Worm (Caenorhabditis elegans): ENCODE data around the gene szy-4.
A peak's percentile ranks its signal among the peaks of the same experiment; 100 is the strongest.

Gene szy-4

DNA sequence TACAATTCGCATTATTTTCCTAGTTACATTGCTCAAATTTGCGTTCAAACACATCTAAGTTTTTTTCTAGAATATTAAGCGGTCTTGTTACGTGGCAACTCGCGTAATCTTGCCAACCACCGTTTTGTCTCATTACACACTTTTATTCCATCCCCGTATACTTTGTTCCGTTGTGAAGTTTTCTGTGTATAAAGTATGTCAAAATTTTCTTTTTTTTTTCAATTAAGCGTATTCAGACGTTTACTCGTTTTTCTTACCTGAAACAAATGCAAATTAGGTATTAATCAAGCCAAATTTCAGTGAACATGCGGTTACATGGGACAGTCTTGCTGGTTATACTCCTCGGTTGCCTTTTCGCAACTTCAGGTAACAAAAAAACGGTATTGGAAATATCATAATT, 48.5 kb downstream of the szy-4 start, which contains the start of gene T24H7.2:
Gene T24H7.2 (plus strand): TSS at position 301 of the 400 bp plus-strand sequence.
- no peak for TF ChIP-seq ceh-36 (tag; optimal IDR thresholded peaks at IDR 0.05)
- no peak for TF ChIP-seq ama-1 (optimal IDR thresholded peaks at IDR 0.05)

DNA sequence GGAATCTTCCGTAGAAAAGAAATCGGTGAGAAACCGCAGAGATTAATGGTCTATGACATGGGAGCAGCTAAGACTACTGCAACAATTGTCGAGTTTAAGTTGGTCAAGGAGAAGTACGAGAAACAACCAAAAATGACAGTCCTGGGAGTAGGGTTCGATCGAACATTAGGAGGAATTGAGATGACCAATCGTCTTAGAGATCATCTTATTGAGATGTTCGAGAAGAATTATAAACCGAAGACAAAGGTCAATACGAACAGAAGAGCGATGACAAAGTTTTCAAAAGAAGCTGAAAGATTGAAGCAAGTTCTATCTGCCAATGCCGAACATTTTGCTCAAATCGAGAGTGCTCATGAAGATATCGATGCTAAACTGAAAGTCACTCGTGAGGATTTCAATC, 49.5 kb downstream of the szy-4 start:
- TF ChIP-seq tra-4 (tag; optimal IDR thresholded peaks at IDR 0.05) (no peak), flt-1 (GFP tag; IDR thresholded peaks at IDR 0.05) (no peak), F13C5.2 (tag; optimal IDR thresholded peaks at IDR 0.05) (no peak), aly-1 (tag; optimal IDR thresholded peaks at IDR 0.05) (no peak), ceh-36 (tag; optimal IDR thresholded peaks at IDR 0.05) (no peak), pes-1 (GFP tag; IDR thresholded peaks at IDR 0.05) (no peak), ets-7 (tag; optimal IDR thresholded peaks at IDR 0.05) (no peak), hnd-1 (tag; optimal IDR thresholded peaks at IDR 0.05) (no peak), ama-1 (optimal IDR thresholded peaks at IDR 0.05) (no peak), ceh-13 (GFP tag; optimal IDR thresholded peaks at IDR 0.05) (no peak), B0310.2 (tag; optimal IDR thresholded peaks at IDR 0.05) (no peak), hmbx-1 (tag; optimal IDR thresholded peaks at IDR 0.05) (no peak), scrt-1 (GFP tag; IDR thresholded peaks at IDR 0.05) (no peak), tbx-37 (GFP tag; conservative IDR thresholded peaks at IDR 0.05) (no peak), hmg-4 (GFP tag; optimal IDR thresholded peaks at IDR 0.05) (no peak)

DNA sequence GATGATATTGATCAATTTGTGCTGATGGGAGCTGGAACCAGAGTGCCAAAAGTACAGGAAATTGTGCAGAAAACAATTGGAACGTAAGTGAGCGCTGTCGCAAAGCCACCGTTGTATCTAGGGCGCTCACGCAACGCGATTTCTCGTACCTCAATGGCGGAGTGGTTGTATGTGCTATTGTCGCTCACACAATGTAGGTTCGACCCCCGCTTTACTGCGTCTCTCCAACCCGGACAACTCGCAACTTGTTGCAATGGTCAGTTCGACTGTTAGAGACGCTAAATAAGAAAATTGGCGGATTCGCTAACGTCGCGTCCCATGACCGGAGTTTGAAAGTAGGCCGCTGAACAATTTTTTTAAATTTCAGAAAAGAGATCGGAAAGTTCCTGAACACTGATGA, 50.0 kb downstream of the szy-4 start:
- peak; percentile 60 for TF ChIP-seq tra-4 (tag; optimal IDR thresholded peaks at IDR 0.05)
- peak; percentile 72 for TF ChIP-seq hnd-1 (tag; optimal IDR thresholded peaks at IDR 0.05)
- peak; percentile 81 for TF ChIP-seq ets-7 (tag; optimal IDR thresholded peaks at IDR 0.05)
- TF ChIP-seq tbx-11 (GFP tag; IDR thresholded peaks at IDR 0.05) = peak; percentile 91
- peak; percentile 95 for TF ChIP-seq hmg-4 (GFP tag; optimal IDR thresholded peaks at IDR 0.05)
- TF ChIP-seq hmbx-1 (tag; optimal IDR thresholded peaks at IDR 0.05) = peak; percentile 50
- TF ChIP-seq aly-1 (tag; optimal IDR thresholded peaks at IDR 0.05) = peak; percentile 95
- peak; percentile 82 for TF ChIP-seq ceh-13 (GFP tag; optimal IDR thresholded peaks at IDR 0.05)
- TF ChIP-seq tbx-37 (GFP tag; conservative IDR thresholded peaks at IDR 0.05) = peak; percentile 78
- peak; percentile 95 for TF ChIP-seq ceh-36 (tag; optimal IDR thresholded peaks at IDR 0.05)
- peak; percentile 90 for TF ChIP-seq sea-1 (GFP tag; conservative IDR thresholded peaks at IDR 0.05)
- TF ChIP-seq scrt-1 (GFP tag; IDR thresholded peaks at IDR 0.05) = peak; percentile 89
- peak; percentile 91 for TF ChIP-seq pes-1 (GFP tag; IDR thresholded peaks at IDR 0.05)
- TF ChIP-seq F13C5.2 (tag; optimal IDR thresholded peaks at IDR 0.05) = peak; percentile 56
- TF ChIP-seq flt-1 (GFP tag; IDR thresholded peaks at IDR 0.05) = peak; percentile 82
- TF ChIP-seq ama-1 (optimal IDR thresholded peaks at IDR 0.05) = no peak
- peak; percentile 79 for TF ChIP-seq B0310.2 (tag; optimal IDR thresholded peaks at IDR 0.05)

DNA sequence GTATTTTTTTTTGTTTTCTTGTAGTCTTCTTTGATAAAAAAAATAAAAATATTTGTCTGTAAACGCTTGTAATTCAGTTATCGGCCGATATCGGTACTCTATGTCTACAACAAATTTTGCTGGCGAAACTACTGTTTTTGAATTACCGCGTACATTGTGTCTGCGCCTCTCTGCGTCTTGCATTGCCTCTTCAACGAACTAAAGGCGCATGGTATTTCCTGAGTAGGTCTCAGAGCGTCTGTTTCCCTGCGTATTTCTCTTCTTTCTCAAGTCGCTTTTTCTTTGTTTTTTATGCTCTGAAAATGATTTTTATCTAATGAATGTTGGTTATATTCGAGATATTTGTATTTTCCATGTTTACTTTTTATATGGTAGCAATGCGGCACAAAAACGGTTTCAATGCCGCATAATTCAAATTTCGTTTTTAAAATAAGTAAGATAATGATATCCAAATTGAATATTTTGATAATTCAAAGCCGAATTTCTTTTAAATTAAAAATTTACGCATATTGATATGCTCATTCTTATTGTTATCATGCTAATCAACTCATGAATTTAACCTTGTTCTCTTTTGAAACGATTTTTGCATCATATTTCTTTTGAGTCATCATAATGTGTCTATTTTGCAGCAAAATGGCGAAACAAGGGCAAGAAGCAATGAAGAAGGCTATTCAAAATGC, 52.4 kb downstream of the szy-4 start, which contains the start of gene phb-2:
Gene phb-2 (plus strand): TSS at position 630 of the 680 bp plus-strand sequence.
- TF ChIP-seq ets-7 (tag; optimal IDR thresholded peaks at IDR 0.05) (no peak), aly-1 (tag; optimal IDR thresholded peaks at IDR 0.05) (peak; percentile 7), F13C5.2 (tag; optimal IDR thresholded peaks at IDR 0.05) (peak; percentile 39)

Measured in whole organism, early embryonic.